Worm (Caenorhabditis elegans) whole organism, young adult: Measurements from ENCODE around the gene lgc-45.

ENCODE experiments used
- B0261.1 ChIP-seq: sonication (generic microtip); optimal IDR thresholded peaks from 2 replicates; lab custom pipeline; 2016; ENCODE audit warnings: mild to moderate bottlenecking, missing genetic modification characterization, moderate library complexity, missing compliant biosample characterization
- K11D2.4 ChIP-seq: fragments of 200-800 bp; sonication (Bioruptor generic); IDR thresholded peaks from 2 replicates; pipeline ENCODE4 v1.3.6; 2022; ENCODE audit warnings: missing genetic modification reagents, missing genetic modification characterization, missing compliant biosample characterization
- Y67H2A.10 ChIP-seq: fragments of 200-800 bp; sonication (Bioruptor generic); conservative IDR thresholded peaks from 2 replicates; pipeline ENCODE4 v1.3.6; 2022; ENCODE audit warnings: missing genetic modification reagents, missing genetic modification characterization, missing compliant biosample characterization
- attf-6 ChIP-seq: fragments of 200-800 bp; sonication (Bioruptor generic); IDR thresholded peaks from 2 replicates; pipeline ENCODE4 v1.3.6; 2022; ENCODE audit warnings: missing genetic modification reagents, missing genetic modification characterization, missing compliant biosample characterization

DNA sequence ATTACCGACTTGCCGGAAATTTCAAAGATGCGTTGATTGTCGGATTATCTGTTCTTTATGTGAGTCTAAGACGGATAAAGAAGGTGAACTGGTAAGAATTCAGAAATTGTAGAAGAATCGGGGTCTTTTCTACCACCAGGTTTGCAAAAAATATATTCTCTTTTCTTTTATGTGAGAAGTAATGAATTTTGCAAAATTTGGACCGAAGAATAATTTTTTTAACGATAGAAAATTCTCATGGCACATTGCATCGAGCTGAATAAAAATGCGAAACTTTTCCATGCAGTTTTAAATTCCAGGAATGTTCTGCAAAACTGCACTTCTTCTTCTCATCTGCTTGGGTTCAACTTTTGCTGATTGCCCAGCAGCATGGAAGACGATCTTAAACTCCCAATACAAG lies 16.0 kb downstream of the lgc-45 start, which contains the start of gene clec-130:
- TF ChIP-seq K11D2.4 (GFP tag; lab: Robert Waterston, UW) (no peak), Y67H2A.10 (GFP tag; lab: Robert Waterston, UW) (no peak), B0261.1 (tag; lab: Kevin White, UChicago) (no peak), attf-6 (GFP tag; lab: Robert Waterston, UW) (no peak)
